Worm (Caenorhabditis elegans) whole organism, L4 larva: ENCODE results near the gene K01A12.4.

Source experiments
- F26F4.8 ChIP-seq: fragments of 200-800 bp; sonication (Bioruptor generic); conservative IDR thresholded peaks from 2 replicates; pipeline ENCODE4 v1.3.6; 2022; ENCODE audit warnings: missing genetic modification characterization, missing compliant biosample characterization
- F37D6.2 ChIP-seq: sonication (generic microtip); optimal IDR thresholded peaks from 2 replicates; lab custom pipeline; 2016; ENCODE audit warnings: mild to moderate bottlenecking, missing genetic modification characterization, missing compliant biosample characterization
- F44E2.7 ChIP-seq: fragments of 200-800 bp; sonication (Bioruptor generic); IDR thresholded peaks from 2 replicates; pipeline ENCODE4 v2.1.2; 2022; ENCODE audit warnings: missing genetic modification characterization, missing compliant biosample characterization
- F49E8.2 ChIP-seq: sonication (generic microtip); optimal IDR thresholded peaks from 2 replicates; lab custom pipeline; 2016; ENCODE audit warnings: missing compliant biosample characterization, mild to moderate bottlenecking, missing genetic modification characterization, borderline replicate concordance
- R02D3.7 ChIP-seq: fragments of 150-350 bp; sonication (generic microtip); optimal IDR thresholded peaks from 3 replicates; lab custom pipeline; 2014; ENCODE audit warnings: missing biosample characterization, missing genetic modification characterization
- T26A8.4 ChIP-seq: fragments of 200-800 bp; sonication (Bioruptor generic); IDR thresholded peaks from 2 replicates; pipeline ENCODE4 v1.3.6; 2022; ENCODE audit warnings: missing genetic modification characterization, missing compliant biosample characterization
- Y48G9A.11 ChIP-seq: fragments of 200-800 bp; sonication (Bioruptor generic); IDR thresholded peaks from 2 replicates; pipeline ENCODE4 v1.3.6; 2022; ENCODE audit warnings: missing genetic modification reagents, missing genetic modification characterization, missing compliant biosample characterization
- Y5F2A.4 ChIP-seq: fragments of 200-800 bp; sonication (Bioruptor generic); optimal IDR thresholded peaks from 2 replicates; lab custom pipeline; 2018; ENCODE audit warnings: mild to moderate bottlenecking, missing genetic modification characterization, missing compliant biosample characterization
- ZK337.2 ChIP-seq: fragments of 200-800 bp; sonication (Bioruptor generic); IDR thresholded peaks from 2 replicates; pipeline ENCODE4 v1.3.6; 2022; ENCODE audit warnings: missing genetic modification reagents, missing genetic modification characterization, missing compliant biosample characterization
- ama-1 ChIP-seq: fragments of 150-350 bp; optimal IDR thresholded peaks from 2 replicates; lab custom pipeline; 2014; ENCODE audit warnings: inconsistent platforms, mixed read lengths
- ceh-20 ChIP-seq: fragments of 200-800 bp; sonication (Bioruptor generic); IDR thresholded peaks from 2 replicates; pipeline ENCODE4 v1.3.6; 2022; ENCODE audit warnings: missing genetic modification reagents, missing genetic modification characterization, missing compliant biosample characterization
- ceh-28 ChIP-seq: fragments of 150-350 bp; optimal IDR thresholded peaks from 2 replicates; lab custom pipeline; 2014; ENCODE audit warnings: missing biosample characterization, missing genetic modification reagents, missing genetic modification characterization
- ceh-32 ChIP-seq: sonication (generic microtip); optimal IDR thresholded peaks from 2 replicates; lab custom pipeline; 2016; ENCODE audit warnings: mild to moderate bottlenecking, missing genetic modification characterization, missing compliant biosample characterization; ENCODE audit not compliant: poor library complexity
- ceh-44 ChIP-seq: fragments of 200-800 bp; sonication (Bioruptor generic); IDR thresholded peaks from 2 replicates; pipeline ENCODE4 v1.3.6; 2022; ENCODE audit warnings: missing genetic modification reagents, missing genetic modification characterization, missing compliant biosample characterization
- ceh-62 ChIP-seq: sonication (generic microtip); optimal IDR thresholded peaks from 2 replicates; lab custom pipeline; 2017; ENCODE audit warnings: missing biosample characterization, missing genetic modification characterization
- ces-1 ChIP-seq: fragments of 150-350 bp; sonication (generic microtip); optimal IDR thresholded peaks from 4 replicates; lab custom pipeline; 2014; ENCODE audit warnings: missing biosample characterization, missing genetic modification reagents, missing genetic modification characterization
- ctbp-1 ChIP-seq: fragments of 200-800 bp; sonication (Bioruptor generic); IDR thresholded peaks from 2 replicates; pipeline ENCODE4 v1.3.6; 2022; ENCODE audit warnings: missing genetic modification reagents, missing genetic modification characterization, missing compliant biosample characterization
- daf-12 ChIP-seq: fragments of 150-350 bp; optimal IDR thresholded peaks from 2 replicates; lab custom pipeline; 2014; ENCODE audit warnings: missing biosample characterization, missing genetic modification reagents, missing genetic modification characterization
- dmd-6 ChIP-seq: fragments of 200-800 bp; sonication (Bioruptor generic); IDR thresholded peaks from 2 replicates; pipeline ENCODE4 v1.3.6; 2022; ENCODE audit warnings: missing genetic modification reagents, missing genetic modification characterization, missing compliant biosample characterization
- dve-1 ChIP-seq: sonication (generic microtip); optimal IDR thresholded peaks from 2 replicates; lab custom pipeline; 2017; ENCODE audit warnings: antibody characterized with exemption, mild to moderate bottlenecking, missing genetic modification characterization, missing compliant biosample characterization; ENCODE audit not compliant: insufficient read depth
- fkh-10 ChIP-seq: fragments of 150-350 bp; optimal IDR thresholded peaks from 2 replicates; lab custom pipeline; 2014; ENCODE audit warnings: missing biosample characterization, missing genetic modification reagents, missing genetic modification characterization
- fos-1 ChIP-seq: fragments of 150-350 bp; optimal IDR thresholded peaks from 2 replicates; lab custom pipeline; 2014; ENCODE audit warnings: missing biosample characterization, missing genetic modification characterization
- hlh-11 ChIP-seq: fragments of 200-800 bp; sonication (Bioruptor generic); optimal IDR thresholded peaks from 2 replicates; lab custom pipeline; 2018; ENCODE audit warnings: mild to moderate bottlenecking, missing genetic modification characterization, missing compliant biosample characterization
- hmg-1.1 ChIP-seq: fragments of 200-800 bp; sonication (Bioruptor generic); IDR thresholded peaks from 2 replicates; pipeline ENCODE4 v1.3.6; 2022; ENCODE audit warnings: missing genetic modification reagents, missing genetic modification characterization, missing compliant biosample characterization
- jun-1 ChIP-seq: fragments of 150-350 bp; optimal IDR thresholded peaks from 2 replicates; lab custom pipeline; 2014; ENCODE audit warnings: missing biosample characterization, missing genetic modification reagents, missing genetic modification characterization
- lim-7 ChIP-seq: fragments of 200-800 bp; sonication (Bioruptor generic); IDR thresholded peaks from 2 replicates; pipeline ENCODE4 v1.3.6; 2022; ENCODE audit warnings: missing genetic modification characterization, missing compliant biosample characterization
- lin-1 ChIP-seq: fragments of 200-800 bp; sonication (Bioruptor generic); IDR thresholded peaks from 2 replicates; pipeline ENCODE4 v1.3.6; 2022; ENCODE audit warnings: missing genetic modification reagents, missing genetic modification characterization, missing compliant biosample characterization
- lin-39 ChIP-seq: fragments of 150-350 bp; optimal IDR thresholded peaks from 2 replicates; lab custom pipeline; 2014; ENCODE audit warnings: missing biosample characterization, missing genetic modification reagents, missing genetic modification characterization
- lsy-2 ChIP-seq, 2 experiments: fragments of 150-350 bp in 1 of 2; sonication (generic microtip) in 1 of 2; optimal IDR thresholded peaks; 2 replicates each; lab custom pipeline; 2014 to 2017; ENCODE audit warnings: missing biosample characterization in 2 of 2, missing genetic modification characterization in 2 of 2
- mep-1 ChIP-seq: fragments of 150-350 bp; sonication (generic microtip); optimal IDR thresholded peaks from 3 replicates; lab custom pipeline; 2014; ENCODE audit warnings: missing biosample characterization, missing genetic modification characterization
- nhr-10 ChIP-seq: fragments of 150-350 bp; optimal IDR thresholded peaks from 2 replicates; lab custom pipeline; 2014; ENCODE audit warnings: missing biosample characterization, missing genetic modification characterization
- nhr-11 ChIP-seq: fragments of 150-350 bp; optimal IDR thresholded peaks from 2 replicates; lab custom pipeline; 2014; ENCODE audit warnings: missing biosample characterization, missing genetic modification characterization
- nhr-111 ChIP-seq: fragments of 200-800 bp; sonication (Bioruptor generic); optimal IDR thresholded peaks from 2 replicates; lab custom pipeline; 2018; ENCODE audit warnings: mild to moderate bottlenecking, missing genetic modification characterization, missing compliant biosample characterization
- nhr-42 ChIP-seq: fragments of 200-800 bp; sonication (Bioruptor generic); IDR thresholded peaks from 2 replicates; pipeline ENCODE4 v1.3.6; 2022; ENCODE audit warnings: missing genetic modification characterization, missing compliant biosample characterization
- pha-4 ChIP-seq, 2 experiments: fragments of 150-350 bp in 1 of 2; fragments of 200-800 bp in 1 of 2; sonication (Bioruptor generic) in 1 of 2; IDR thresholded peaks in 1 of 2; optimal IDR thresholded peaks in 1 of 2; 2 replicates each; pipeline versions ENCODE4 v1.3.6 to Lab custom; 2014 to 2022; ENCODE audit warnings: missing genetic modification characterization in 2 of 2, missing genetic modification reagents in 2 of 2, missing biosample characterization in 1 of 2, missing compliant biosample characterization in 1 of 2
- pqm-1 ChIP-seq: sonication (generic microtip); optimal IDR thresholded peaks from 2 replicates; lab custom pipeline; 2017; ENCODE audit warnings: missing biosample characterization, missing genetic modification characterization
- rbr-2 ChIP-seq: sonication (generic microtip); optimal IDR thresholded peaks from 2 replicates; lab custom pipeline; 2016; ENCODE audit warnings: missing genotype, missing genetic modification characterization, missing compliant biosample characterization
- saeg-2 ChIP-seq: fragments of 200-800 bp; sonication (Bioruptor generic); IDR thresholded peaks from 2 replicates; pipeline ENCODE4 v1.3.6; 2022; ENCODE audit warnings: missing genetic modification reagents, missing genetic modification characterization, missing compliant biosample characterization
- set-16 ChIP-seq: fragments of 200-800 bp; sonication (Bioruptor generic); IDR thresholded peaks from 2 replicates; pipeline ENCODE4 v1.3.6; 2022; ENCODE audit warnings: missing genetic modification reagents, missing genetic modification characterization, missing compliant biosample characterization
- snpc-1.2 ChIP-seq: fragments of 200-800 bp; sonication (Bioruptor generic); IDR thresholded peaks from 2 replicates; pipeline ENCODE4 v1.3.6; 2022; ENCODE audit warnings: missing genetic modification reagents, missing genetic modification characterization, missing compliant biosample characterization
- spr-3 ChIP-seq: fragments of 200-800 bp; sonication (Bioruptor generic); optimal IDR thresholded peaks from 2 replicates; lab custom pipeline; 2018; ENCODE audit warnings: mild to moderate bottlenecking, missing genetic modification characterization, missing compliant biosample characterization
- unc-130 ChIP-seq: sonication (generic microtip); optimal IDR thresholded peaks from 2 replicates; lab custom pipeline; 2016; ENCODE audit warnings: missing genetic modification reagents, missing genetic modification characterization, missing compliant biosample characterization
- unc-39 ChIP-seq: sonication (generic microtip); optimal IDR thresholded peaks from 2 replicates; lab custom pipeline; 2017; ENCODE audit warnings: missing biosample characterization, missing genetic modification characterization
- unc-62 ChIP-seq, 3 experiments: fragments of 150-350 bp in 1 of 3; sonication (generic microtip); optimal IDR thresholded peaks in 2 of 3; peaks in 1 of 3; 1 replicate in 1 of 3; 2 replicates in 2 of 3; lab custom pipeline; 2014 to 2017; ENCODE audit warnings: missing biosample characterization in 3 of 3, missing genetic modification characterization in 3 of 3, missing genetic modification reagents in 3 of 3, missing genotype in 1 of 3
- vab-7 ChIP-seq: fragments of 200-800 bp; sonication (Bioruptor generic); IDR thresholded peaks from 2 replicates; pipeline ENCODE4 v1.3.6; 2022; ENCODE audit warnings: missing genetic modification reagents, missing genetic modification characterization, missing compliant biosample characterization
- zag-1 ChIP-seq: fragments of 150-350 bp; optimal IDR thresholded peaks from 2 replicates; lab custom pipeline; 2014; ENCODE audit warnings: missing biosample characterization, missing genetic modification characterization
- zfp-3 ChIP-seq: fragments of 200-800 bp; sonication (Bioruptor generic); conservative IDR thresholded peaks from 2 replicates; pipeline ENCODE4 v1.3.6; 2022; ENCODE audit warnings: missing genetic modification reagents, missing genetic modification characterization, missing compliant biosample characterization
- zip-2 ChIP-seq: fragments of 150-350 bp; optimal IDR thresholded peaks from 2 replicates; lab custom pipeline; 2014; ENCODE audit warnings: missing biosample characterization, missing genetic modification characterization
- ztf-11 ChIP-seq: fragments of 150-350 bp; optimal IDR thresholded peaks from 2 replicates; lab custom pipeline; 2014; ENCODE audit warnings: missing biosample characterization, missing genetic modification characterization
- ztf-7 ChIP-seq: fragments of 150-350 bp; optimal IDR thresholded peaks from 2 replicates; lab custom pipeline; 2014; ENCODE audit warnings: missing biosample characterization, missing genetic modification characterization

Gene K01A12.4

ce11 chrX:8638679-8639184, 28.0 kb downstream of the K01A12.4 start (continued):
- TF ChIP-seq nhr-10: no peak
- peak; percentile 58 for TF ChIP-seq F49E8.2 (tag; lab: Kevin White, UChicago)
- no peak for TF ChIP-seq daf-12 (tag; lab: Kevin White, UChicago)
- peak; percentile 38; the same call in 1 of the 2 replicates for TF ChIP-seq nhr-42
- TF ChIP-seq R02D3.7: no peak
- no peak for TF ChIP-seq fos-1 (tag; lab: Kevin White, UChicago)
- TF ChIP-seq nhr-11 (tag; lab: Kevin White, UChicago): no peak
- TF ChIP-seq dmd-6 (GFP tag; lab: Robert Waterston, UW): peak; percentile 13; the same call in 1 of the 2 replicates
- peak; percentile 55; the same call in 1 of the 2 replicates for TF ChIP-seq ZK337.2 (GFP tag; lab: Robert Waterston, UW)
- TF ChIP-seq hmg-1.1 (GFP tag; lab: Robert Waterston, UW): peak; percentile 39; the same call in 1 of the 2 replicates
- no peak for TF ChIP-seq fkh-10 (GFP tag; lab: Kevin White, UChicago)
- peak; percentile 62; the same call in 1 of the 2 replicates for TF ChIP-seq ctbp-1
- no peak for TF ChIP-seq jun-1 (tag; lab: Kevin White, UChicago)
- no peak for TF ChIP-seq set-16 (GFP tag; lab: Robert Waterston, UW)
- TF ChIP-seq ceh-62: no peak
- peak; percentile 57 for TF ChIP-seq spr-3 (GFP tag; lab: Kevin White, UChicago)
- no peak for TF ChIP-seq ztf-7
- no peak for TF ChIP-seq lin-1 (GFP tag; lab: Robert Waterston, UW)
- 0 out of 2 replicates have a peak, but pooled peaks have one; percentile 7 for TF ChIP-seq vab-7
- TF ChIP-seq unc-62 (GFP tag; optimal IDR thresholded peaks at IDR 0.05 in 1 of 2; lab: Kevin White, UChicago): no peak
- TF ChIP-seq unc-62 (tag; optimal IDR thresholded peaks at IDR 0.05; lab: Kevin White, UChicago): no peak
- TF ChIP-seq ama-1: no peak
- no peak for TF ChIP-seq hlh-11 (tag; lab: Kevin White, UChicago)
- TF ChIP-seq ceh-20 (GFP tag; lab: Robert Waterston, UW): no peak
- no peak for TF ChIP-seq ceh-28 (tag; lab: Kevin White, UChicago)
- 0 out of 2 replicates have a peak, but pooled peaks have one; percentile 25 for TF ChIP-seq ceh-44 (GFP tag; lab: Robert Waterston, UW)
- peak; percentile 31 for TF ChIP-seq dve-1 (tag; lab: Kevin White, UChicago)
- TF ChIP-seq zfp-3 (GFP tag; lab: Robert Waterston, UW): no peak; the same call in 1 of the 2 replicates
- no peak for TF ChIP-seq pqm-1 (tag; lab: Kevin White, UChicago)
- no peak for TF ChIP-seq zag-1 (tag; lab: Kevin White, UChicago)
- no peak for TF ChIP-seq lsy-2 (tag; optimal IDR thresholded peaks at IDR 0.05; lab: Kevin White, UChicago)
- TF ChIP-seq zip-2: peak; percentile 45
- no peak for TF ChIP-seq unc-130 (GFP tag; lab: Kevin White, UChicago)
- TF ChIP-seq mep-1 (tag; lab: Kevin White, UChicago): no peak
- no peak for TF ChIP-seq saeg-2
- peak; percentile 88 for TF ChIP-seq F44E2.7 (GFP tag; lab: Robert Waterston, UW)

ce11 chrX:8640654-8641053, 29.9 kb downstream of the K01A12.4 start:
- TF ChIP-seq Y5F2A.4 (peak; percentile 20), ceh-28 (tag; lab: Kevin White, UChicago) (no peak), rbr-2 (no peak), ztf-11 (no peak), fos-1 (tag; lab: Kevin White, UChicago) (no peak), Y48G9A.11 (0 out of 2 replicates have a peak, but pooled peaks have one; percentile 14), T26A8.4 (GFP tag; lab: Robert Waterston, UW) (no peak), F37D6.2 (no peak), ceh-32 (tag; lab: Kevin White, UChicago) (no peak), ces-1 (no peak), F26F4.8 (GFP tag; lab: Robert Waterston, UW) (0 out of 2 replicates have a peak, but pooled peaks have one; percentile 45), mep-1 (tag; lab: Kevin White, UChicago) (peak; percentile 34), lin-39 (tag; lab: Kevin White, UChicago) (no peak), R02D3.7 (no peak), nhr-11 (tag; lab: Kevin White, UChicago) (no peak), lim-7 (GFP tag; lab: Robert Waterston, UW) (peak; percentile 78), snpc-1.2 (GFP tag; lab: Robert Waterston, UW) (peak; percentile 74), pha-4 (GFP tag; IDR thresholded peaks at IDR 0.05; lab: Robert Waterston, UW) (peak; percentile 79), pha-4 (tag; optimal IDR thresholded peaks at IDR 0.05; lab: Kevin White, UChicago) (no peak), nhr-111 (no peak), unc-39 (no peak)
